Worm (Caenorhabditis elegans) whole organism, mixed stage, embryonic: ENCODE results near the gene cyp-33D1.

Experiments used
- M03D4.4 ChIP-seq: sonication (generic microtip); optimal IDR thresholded peaks from 2 replicates; lab custom pipeline; 2017; ENCODE audit warnings: mild to moderate bottlenecking, missing genetic modification characterization, missing compliant biosample characterization
- bed-3 ChIP-seq: fragments of 200-800 bp; sonication (Bioruptor generic); optimal IDR thresholded peaks from 3 replicates; lab custom pipeline; 2018; ENCODE audit warnings: mild to moderate bottlenecking, missing genetic modification characterization, moderate library complexity, missing compliant biosample characterization
- blmp-1 ChIP-seq: fragments of 150-350 bp; optimal IDR thresholded peaks from 2 replicates; lab custom pipeline; 2014; ENCODE audit warnings: missing biosample characterization, missing genetic modification characterization
- ceh-39 ChIP-seq: fragments of 150-350 bp; optimal IDR thresholded peaks from 2 replicates; lab custom pipeline; 2014; ENCODE audit warnings: missing biosample characterization, missing genetic modification characterization
- ceh-43 ChIP-seq: fragments of 200-800 bp; sonication (Bioruptor generic); optimal IDR thresholded peaks from 2 replicates; lab custom pipeline; 2018; ENCODE audit warnings: mild to moderate bottlenecking, missing genetic modification characterization, moderate library complexity, missing compliant biosample characterization
- ceh-83 ChIP-seq: fragments of 200-800 bp; sonication (Bioruptor generic); optimal IDR thresholded peaks from 2 replicates; lab custom pipeline; 2018; ENCODE audit warnings: mild to moderate bottlenecking, missing genetic modification characterization, missing compliant biosample characterization
- ces-1 ChIP-seq: fragments of 150-350 bp; optimal IDR thresholded peaks from 2 replicates; lab custom pipeline; 2014; ENCODE audit warnings: missing biosample characterization, missing genetic modification reagents, missing genetic modification characterization
- cnd-1 ChIP-seq: fragments of 200-800 bp; sonication (Bioruptor generic); optimal IDR thresholded peaks from 2 replicates; lab custom pipeline; 2018; ENCODE audit warnings: mild to moderate bottlenecking, missing genetic modification characterization, missing compliant biosample characterization
- drap-1 ChIP-seq: fragments of 200-800 bp; sonication (Bioruptor generic); optimal IDR thresholded peaks from 3 replicates; lab custom pipeline; 2018; ENCODE audit warnings: mild to moderate bottlenecking, missing genetic modification characterization, missing compliant biosample characterization
- elt-1 ChIP-seq: sonication (generic microtip); optimal IDR thresholded peaks from 2 replicates; lab custom pipeline; 2017; ENCODE audit warnings: missing genetic modification characterization, mild to moderate bottlenecking, missing compliant biosample characterization, antibody characterized with exemption, moderate library complexity, borderline replicate concordance; ENCODE audit not compliant: insufficient read depth
- flh-1 ChIP-seq: fragments of 200-800 bp; sonication (Bioruptor generic); optimal IDR thresholded peaks from 2 replicates; lab custom pipeline; 2018; ENCODE audit warnings: mild to moderate bottlenecking, missing genetic modification characterization, moderate library complexity, missing compliant biosample characterization
- ham-2 ChIP-seq: fragments of 200-800 bp; sonication (Bioruptor generic); optimal IDR thresholded peaks from 2 replicates; lab custom pipeline; 2018; ENCODE audit warnings: mild to moderate bottlenecking, missing genetic modification characterization, missing compliant biosample characterization
- lin-13 ChIP-seq: fragments of 150-350 bp; optimal IDR thresholded peaks from 2 replicates; lab custom pipeline; 2014; ENCODE audit warnings: missing biosample characterization, missing genetic modification characterization
- lin-32 ChIP-seq: fragments of 200-800 bp; sonication (Bioruptor generic); optimal IDR thresholded peaks from 2 replicates; lab custom pipeline; 2018; ENCODE audit warnings: mild to moderate bottlenecking, missing genetic modification characterization, missing compliant biosample characterization
- lsy-2 ChIP-seq: fragments of 150-350 bp; optimal IDR thresholded peaks from 2 replicates; lab custom pipeline; 2014; ENCODE audit warnings: missing biosample characterization, missing genetic modification characterization
- mab-5 ChIP-seq: fragments of 150-350 bp; optimal IDR thresholded peaks from 2 replicates; lab custom pipeline; 2014; ENCODE audit warnings: missing biosample characterization, missing genetic modification characterization
- mep-1 ChIP-seq: fragments of 150-350 bp; optimal IDR thresholded peaks from 2 replicates; lab custom pipeline; 2017; ENCODE audit warnings: missing biosample characterization, missing genetic modification reagents, missing genetic modification characterization, inconsistent platforms
- mls-2 ChIP-seq: sonication (generic microtip); optimal IDR thresholded peaks from 2 replicates; lab custom pipeline; 2016; ENCODE audit warnings: mild to moderate bottlenecking, missing genetic modification characterization, moderate library complexity, missing compliant biosample characterization
- nhr-12 ChIP-seq: fragments of 150-350 bp; optimal IDR thresholded peaks from 2 replicates; lab custom pipeline; 2014; ENCODE audit warnings: missing biosample characterization, missing genetic modification characterization
- nhr-2 ChIP-seq: fragments of 150-350 bp; optimal IDR thresholded peaks from 2 replicates; lab custom pipeline; 2014; ENCODE audit warnings: missing biosample characterization, missing genetic modification characterization
- nhr-237 ChIP-seq: fragments of 150-350 bp; optimal IDR thresholded peaks from 2 replicates; lab custom pipeline; 2014; ENCODE audit warnings: missing biosample characterization, missing genetic modification characterization
- nhr-28 ChIP-seq: fragments of 150-350 bp; optimal IDR thresholded peaks from 2 replicates; lab custom pipeline; 2014; ENCODE audit warnings: missing biosample characterization, missing genetic modification characterization
- nhr-76 ChIP-seq: sonication (generic microtip); optimal IDR thresholded peaks from 2 replicates; lab custom pipeline; 2017; ENCODE audit warnings: missing biosample characterization, missing genetic modification characterization
- sem-2 ChIP-seq: fragments of 200-800 bp; sonication (Bioruptor generic); optimal IDR thresholded peaks from 2 replicates; lab custom pipeline; 2018; ENCODE audit warnings: mild to moderate bottlenecking, missing genetic modification characterization, missing compliant biosample characterization
- snpc-4 ChIP-seq: fragments of 150-350 bp; optimal IDR thresholded peaks from 2 replicates; lab custom pipeline; 2014; ENCODE audit warnings: missing biosample characterization, missing genetic modification characterization
- sptf-1 ChIP-seq: sonication (generic microtip); optimal IDR thresholded peaks from 2 replicates; lab custom pipeline; 2017; ENCODE audit warnings: mild to moderate bottlenecking, missing genetic modification characterization, moderate library complexity, missing compliant biosample characterization
- tbx-8 ChIP-seq: fragments of 200-800 bp; sonication (Bioruptor generic); optimal IDR thresholded peaks from 2 replicates; lab custom pipeline; 2018; ENCODE audit warnings: mild to moderate bottlenecking, missing genetic modification characterization, moderate library complexity, missing compliant biosample characterization
- unc-120 ChIP-seq: sonication (generic microtip); optimal IDR thresholded peaks from 2 replicates; lab custom pipeline; 2017; ENCODE audit warnings: missing genetic modification characterization, missing compliant biosample characterization; ENCODE audit not compliant: poor library complexity, severe bottlenecking
- unc-39 ChIP-seq: fragments of 150-350 bp; optimal IDR thresholded peaks from 2 replicates; lab custom pipeline; 2014; ENCODE audit warnings: missing biosample characterization, missing genetic modification characterization
- unc-62 ChIP-seq: fragments of 150-350 bp; optimal IDR thresholded peaks from 2 replicates; lab custom pipeline; 2014; ENCODE audit warnings: missing biosample characterization, missing genetic modification reagents, missing genetic modification characterization
- zip-8 ChIP-seq: fragments of 150-350 bp; optimal IDR thresholded peaks from 2 replicates; lab custom pipeline; 2014; ENCODE audit warnings: missing biosample characterization, missing genetic modification characterization

The cyp-33D1 gene

ce11 chrV:16190485-16190884, 14.8 kb upstream of the cyp-33D1 start, which contains the start of gene srh-281:
TSS of gene srh-281 (plus strand) at chrV:16190785.
- TF ChIP-seq ham-2, result no peak
- no peak for TF ChIP-seq ceh-83 (GFP tag; lab: Kevin White, UChicago)
- no peak for TF ChIP-seq lsy-2 (tag; lab: Kevin White, UChicago)
- TF ChIP-seq nhr-12, result no peak
- no peak for TF ChIP-seq ceh-39 (tag; lab: Kevin White, UChicago)
- no peak for TF ChIP-seq drap-1 (GFP tag; lab: Kevin White, UChicago)
- no peak for TF ChIP-seq M03D4.4 (tag; lab: Kevin White, UChicago)
- no peak for TF ChIP-seq mep-1 (tag; lab: Kevin White, UChicago)
- no peak for TF ChIP-seq unc-120 (tag; lab: Kevin White, UChicago)
- TF ChIP-seq nhr-237 (tag; lab: Kevin White, UChicago), result no peak
- no peak for TF ChIP-seq sem-2 (GFP tag; lab: Kevin White, UChicago)
- no peak for TF ChIP-seq unc-39 (tag; lab: Kevin White, UChicago)
- no peak for TF ChIP-seq nhr-2 (tag; lab: Kevin White, UChicago)

DNA sequence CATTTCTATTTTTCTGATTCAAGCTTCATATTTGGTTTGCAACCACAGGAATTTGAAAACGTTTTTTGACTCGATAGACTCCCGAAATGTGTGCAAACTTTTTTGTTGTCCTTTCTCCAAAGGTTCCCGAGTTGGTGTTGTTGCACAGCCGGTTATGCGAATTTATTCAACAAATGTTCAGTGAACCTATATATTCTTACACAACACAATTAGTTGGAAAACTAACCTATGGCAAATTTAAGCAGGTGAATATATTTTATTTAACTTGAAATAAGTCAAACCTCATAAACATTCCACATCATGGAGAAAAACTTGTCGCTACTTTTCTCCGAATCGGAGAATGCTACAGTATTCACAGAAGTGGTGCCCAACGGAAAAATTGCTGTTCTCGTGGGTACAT, 7.7 kb upstream of the cyp-33D1 start, which contains the start of gene srz-14:
Gene srz-14, plus strand, starts transcription at position 301 of the 400 bp plus-strand sequence.
- TF ChIP-seq lin-13 (tag; lab: Kevin White, UChicago), result no peak
- TF ChIP-seq ham-2, result no peak
- no peak for TF ChIP-seq ceh-43
- TF ChIP-seq unc-62 (GFP tag; lab: Kevin White, UChicago), result no peak
- no peak for TF ChIP-seq flh-1 (GFP tag; lab: Kevin White, UChicago)
- no peak for TF ChIP-seq zip-8 (tag; lab: Kevin White, UChicago)
- TF ChIP-seq M03D4.4 (tag; lab: Kevin White, UChicago), result no peak
- TF ChIP-seq elt-1 (tag; lab: Kevin White, UChicago), result no peak
- no peak for TF ChIP-seq mab-5 (tag; lab: Kevin White, UChicago)
- no peak for TF ChIP-seq drap-1 (GFP tag; lab: Kevin White, UChicago)
- no peak for TF ChIP-seq mls-2
- TF ChIP-seq cnd-1, result no peak
- no peak for TF ChIP-seq blmp-1
- no peak for TF ChIP-seq nhr-28 (tag; lab: Kevin White, UChicago)
- TF ChIP-seq lin-32 (GFP tag; lab: Kevin White, UChicago), result no peak
- no peak for TF ChIP-seq sptf-1 (tag; lab: Kevin White, UChicago)
- TF ChIP-seq unc-39 (tag; lab: Kevin White, UChicago), result no peak
- TF ChIP-seq unc-120 (tag; lab: Kevin White, UChicago), result no peak
- no peak for TF ChIP-seq nhr-76
- no peak for TF ChIP-seq ces-1 (GFP tag; lab: Kevin White, UChicago)
- TF ChIP-seq, all 35 proteins: peak for 0

DNA sequence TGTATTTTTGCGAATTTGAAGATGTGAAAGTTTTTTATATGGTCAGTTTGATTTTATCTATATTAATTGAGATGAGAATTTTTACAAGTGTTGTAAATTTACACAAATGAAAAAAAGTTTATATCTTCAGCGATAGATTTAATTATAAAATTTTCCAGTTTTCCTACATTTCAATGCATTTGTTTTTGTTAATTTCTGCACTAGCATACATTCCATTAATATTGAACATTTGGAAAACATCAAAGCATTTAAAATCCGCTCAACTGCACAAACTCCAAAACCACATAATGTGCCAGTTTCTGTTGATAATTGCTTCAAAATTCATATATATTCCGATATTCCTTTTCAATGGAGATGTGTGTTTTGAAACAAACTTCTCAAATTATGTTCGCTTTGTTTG, 7.3 kb upstream of the cyp-33D1 start, which contains the start of gene srh-277:
Gene srh-277, plus strand, starts transcription at position 301 of the 400 bp plus-strand sequence.
- TF ChIP-seq ces-1 (GFP tag; lab: Kevin White, UChicago) (no peak), snpc-4 (no peak), nhr-28 (tag; lab: Kevin White, UChicago) (no peak), cnd-1 (no peak), nhr-12 (no peak), drap-1 (GFP tag; lab: Kevin White, UChicago) (no peak), ham-2 (no peak), unc-39 (tag; lab: Kevin White, UChicago) (no peak), bed-3 (GFP tag; lab: Kevin White, UChicago) (no peak), sem-2 (GFP tag; lab: Kevin White, UChicago) (no peak)

DNA sequence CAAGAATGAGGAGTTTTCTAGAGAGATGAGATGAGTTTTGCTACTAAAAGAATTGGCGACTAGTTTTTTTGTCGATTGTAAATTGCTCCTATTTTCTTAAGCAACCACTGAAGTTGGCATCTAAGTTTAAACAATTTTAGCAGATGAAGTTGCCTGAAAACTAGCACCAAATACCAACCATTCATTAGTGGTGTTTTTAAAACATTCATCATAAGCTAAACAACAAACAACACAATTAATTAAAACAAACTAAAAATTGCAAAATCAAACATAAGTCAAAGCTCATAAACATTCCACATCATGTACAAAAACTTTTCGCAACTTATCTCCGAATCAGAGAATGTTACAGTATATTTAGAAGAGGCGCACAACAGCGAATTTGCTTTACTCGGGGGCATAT, 6.5 kb upstream of the cyp-33D1 start, which contains the start of gene srz-13:
Gene srz-13, plus strand, starts transcription at position 301 of the 400 bp plus-strand sequence.
- TF ChIP-seq M03D4.4 (tag; lab: Kevin White, UChicago) (no peak), drap-1 (GFP tag; lab: Kevin White, UChicago) (no peak), nhr-28 (tag; lab: Kevin White, UChicago) (no peak), mls-2 (no peak), unc-120 (tag; lab: Kevin White, UChicago) (no peak), ham-2 (no peak), lin-13 (tag; lab: Kevin White, UChicago) (no peak), nhr-76 (no peak), nhr-2 (tag; lab: Kevin White, UChicago) (no peak), unc-39 (tag; lab: Kevin White, UChicago) (no peak), ces-1 (GFP tag; lab: Kevin White, UChicago) (no peak), sem-2 (GFP tag; lab: Kevin White, UChicago) (no peak), cnd-1 (no peak), sptf-1 (tag; lab: Kevin White, UChicago) (no peak), ceh-83 (GFP tag; lab: Kevin White, UChicago) (no peak), tbx-8 (GFP tag; lab: Kevin White, UChicago) (no peak), nhr-237 (tag; lab: Kevin White, UChicago) (no peak)
